Worm (Caenorhabditis elegans): ENCODE measurements around the gene F20B6.9.

The F20B6.9 gene

DNA sequence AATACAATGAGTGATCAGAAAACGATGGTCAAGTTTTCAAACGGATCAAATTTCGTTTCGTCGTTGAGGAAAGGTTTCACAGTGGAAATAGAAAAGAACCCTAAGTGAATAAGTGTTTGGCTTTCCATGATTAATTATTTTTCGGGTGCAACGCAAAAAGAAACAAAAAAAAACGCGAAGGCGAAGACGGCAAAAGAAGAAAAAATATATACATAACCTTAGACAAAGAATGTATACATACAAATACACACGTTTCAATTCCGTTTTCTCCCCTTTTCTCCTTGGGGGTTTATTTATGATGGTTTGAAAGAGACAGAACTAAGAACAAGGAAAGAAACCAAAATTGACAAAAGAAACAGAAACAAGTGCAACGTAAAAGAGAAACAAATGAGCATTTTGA lies 45.3 kb downstream of the F20B6.9 start:
- TF ChIP-seq ceh-9 (tag; optimal IDR thresholded peaks at IDR 0.05), result no peak
- TF ChIP-seq hlh-6 (tag; optimal IDR thresholded peaks at IDR 0.05), result no peak
- TF ChIP-seq dmd-4 (tag; optimal IDR thresholded peaks at IDR 0.05; ENCODE audit: borderline replicate concordance), result no peak
- TF ChIP-seq mec-3 (tag; optimal IDR thresholded peaks at IDR 0.05; ENCODE audit: borderline replicate concordance), result no peak
- TF ChIP-seq nhr-232 (tag; optimal IDR thresholded peaks at IDR 0.05), result no peak
- TF ChIP-seq pag-3 (tag; optimal IDR thresholded peaks at IDR 0.05; ENCODE audit: borderline replicate concordance), result no peak
- TF ChIP-seq dve-1 (tag; optimal IDR thresholded peaks at IDR 0.05), result no peak
- TF ChIP-seq elt-2 (tag; optimal IDR thresholded peaks at IDR 0.05), result no peak
- no peak for TF ChIP-seq zip-5 (tag; optimal IDR thresholded peaks at IDR 0.05)
- no peak for TF ChIP-seq pros-1 (tag; optimal IDR thresholded peaks at IDR 0.05)
- no peak for TF ChIP-seq ceh-18 (tag; optimal IDR thresholded peaks at IDR 0.05)
- no peak for TF ChIP-seq eyg-1 (tag; optimal IDR thresholded peaks at IDR 0.05)

ce11 chrX:4159929-4160328 lies 47.4 kb downstream of the F20B6.9 start:
- TF ChIP-seq npax-4 (tag; optimal IDR thresholded peaks at IDR 0.05) (no peak), elt-4 (tag; optimal IDR thresholded peaks at IDR 0.05) (no peak), hlh-8 (tag; optimal IDR thresholded peaks at IDR 0.05) (no peak), lim-6 (tag; optimal IDR thresholded peaks at IDR 0.05) (no peak), pqm-1 (tag; optimal IDR thresholded peaks at IDR 0.05) (no peak), sox-2 (GFP tag; IDR thresholded peaks at IDR 0.05) (no peak), eyg-1 (tag; optimal IDR thresholded peaks at IDR 0.05) (no peak), unc-55 (GFP tag; optimal IDR thresholded peaks at IDR 0.05) (no peak), ceh-19 (GFP tag; optimal IDR thresholded peaks at IDR 0.05) (no peak)

- TF ChIP-seq C38D4.7 (GFP tag; optimal IDR thresholded peaks at IDR 0.05) (no peak), ceh-48 (tag; optimal IDR thresholded peaks at IDR 0.05) (no peak), ahr-1 (tag; optimal IDR thresholded peaks at IDR 0.05) (no peak), zip-5 (tag; optimal IDR thresholded peaks at IDR 0.05) (no peak), ceh-14 (tag; optimal IDR thresholded peaks at IDR 0.05) (no peak), unc-42 (tag; optimal IDR thresholded peaks at IDR 0.05) (peak; percentile 93)
These were observed 48.0 kb downstream of the F20B6.9 start for ce11 chrX:4159185-4159871.

DNA sequence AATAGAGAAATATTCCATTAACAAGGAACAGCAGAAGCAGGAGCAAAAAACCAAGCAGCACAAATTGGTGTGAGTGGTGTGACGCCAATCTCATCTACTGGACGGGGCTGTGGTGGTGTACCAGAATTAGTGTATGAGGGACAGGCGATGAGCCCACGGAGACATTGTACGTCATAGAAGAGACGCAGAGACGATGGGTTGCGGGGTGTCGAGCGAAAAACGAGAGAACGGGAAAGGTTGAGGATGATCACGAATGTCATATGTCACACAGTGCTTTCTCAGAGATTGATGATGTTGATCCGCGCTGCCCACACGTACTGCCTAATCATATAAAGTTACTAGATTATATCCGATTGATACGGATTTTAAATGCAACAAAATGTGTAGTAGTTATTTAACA lies 49.4 kb downstream of the F20B6.9 start:
- no peak for TF ChIP-seq lin-11 (tag; optimal IDR thresholded peaks at IDR 0.05)
- TF ChIP-seq gmeb-2 (tag; optimal IDR thresholded peaks at IDR 0.05), result no peak
- TF ChIP-seq ceh-31 (tag; optimal IDR thresholded peaks at IDR 0.05), result peak; percentile 42
- TF ChIP-seq sdc-2 (tag; optimal IDR thresholded peaks at IDR 0.05), result no peak
- no peak for TF ChIP-seq ceh-48 (tag; optimal IDR thresholded peaks at IDR 0.05)
- TF ChIP-seq unc-55 (GFP tag; optimal IDR thresholded peaks at IDR 0.05), result peak; percentile 96
- TF ChIP-seq pqm-1 (tag; optimal IDR thresholded peaks at IDR 0.05), result no peak
- no peak for TF ChIP-seq ceh-18 (tag; optimal IDR thresholded peaks at IDR 0.05)
- TF ChIP-seq ref-2 (tag; optimal IDR thresholded peaks at IDR 0.05), result peak; percentile 28
- TF ChIP-seq tbx-2 (tag; optimal IDR thresholded peaks at IDR 0.05), result peak; percentile 41
- TF ChIP-seq hlh-30 (tag; optimal IDR thresholded peaks at IDR 0.05; ENCODE audit: insufficient read depth), result peak; percentile 52
- TF ChIP-seq hlh-13 (GFP tag; optimal IDR thresholded peaks at IDR 0.05), result no peak
- no peak for TF ChIP-seq eyg-1 (tag; optimal IDR thresholded peaks at IDR 0.05)
- no peak for TF ChIP-seq sox-4 (tag; optimal IDR thresholded peaks at IDR 0.05)
- no peak for TF ChIP-seq ceh-22 (tag; optimal IDR thresholded peaks at IDR 0.05)
- TF ChIP-seq nfya-1 (tag; optimal IDR thresholded peaks at IDR 0.05), result peak; percentile 17
- no peak for TF ChIP-seq ama-1 (optimal IDR thresholded peaks at IDR 0.05)
- TF ChIP-seq che-1 (tag; optimal IDR thresholded peaks at IDR 0.05), result no peak
- no peak for TF ChIP-seq odd-2 (tag; optimal IDR thresholded peaks at IDR 0.05)
- TF ChIP-seq hlh-15 (tag; optimal IDR thresholded peaks at IDR 0.05), result no peak
- TF ChIP-seq ceh-2 (tag; optimal IDR thresholded peaks at IDR 0.05), result peak; percentile 5
- no peak for TF ChIP-seq ceh-30 (tag; optimal IDR thresholded peaks at IDR 0.05)
- no peak for TF ChIP-seq ceh-45 (GFP tag; IDR thresholded peaks at IDR 0.05)
- TF ChIP-seq ceh-19 (GFP tag; optimal IDR thresholded peaks at IDR 0.05), result no peak
- no peak for TF ChIP-seq rnt-1 (tag; optimal IDR thresholded peaks at IDR 0.05)
- TF ChIP-seq tbx-7 (tag; optimal IDR thresholded peaks at IDR 0.05), result no peak
- TF ChIP-seq pros-1 (tag; optimal IDR thresholded peaks at IDR 0.05), result no peak
- no peak for TF ChIP-seq pha-2 (tag; optimal IDR thresholded peaks at IDR 0.05)
- TF ChIP-seq unc-3 (GFP tag; conservative IDR thresholded peaks at IDR 0.05), result no peak
- TF ChIP-seq unc-3 (tag; optimal IDR thresholded peaks at IDR 0.05), result no peak

All from whole organism, late embryonic.